Worm (Caenorhabditis elegans): ENCODE results near the gene F53A9.8.

The F53A9.8 gene

ce11 chrX:8718856-8719255, at the start of gene F53A9.8:
Gene F53A9.8, minus strand, starts transcription at chrX:8718904.
- TF ChIP-seq elt-2 (tag; optimal IDR thresholded peaks at IDR 0.05) (no peak), C38D4.7 (GFP tag; optimal IDR thresholded peaks at IDR 0.05) (no peak), zip-5 (tag; optimal IDR thresholded peaks at IDR 0.05) (no peak), ceh-45 (GFP tag; IDR thresholded peaks at IDR 0.05) (no peak), nfya-1 (tag; optimal IDR thresholded peaks at IDR 0.05) (no peak), mec-3 (tag; optimal IDR thresholded peaks at IDR 0.05; ENCODE audit: borderline replicate concordance) (no peak), tbx-7 (tag; optimal IDR thresholded peaks at IDR 0.05) (no peak), hlh-30 (tag; optimal IDR thresholded peaks at IDR 0.05; ENCODE audit: insufficient read depth) (no peak), ceh-34 (tag; optimal IDR thresholded peaks at IDR 0.05) (no peak), ceh-6 (GFP tag; optimal IDR thresholded peaks at IDR 0.05) (no peak)

ce11 chrX:8764044-8764443, 45.3 kb upstream of the F53A9.8 start:
- TF ChIP-seq ceh-6 (GFP tag; optimal IDR thresholded peaks at IDR 0.05) (no peak), lin-11 (tag; optimal IDR thresholded peaks at IDR 0.05) (no peak), C38D4.7 (GFP tag; optimal IDR thresholded peaks at IDR 0.05) (no peak), pros-1 (tag; optimal IDR thresholded peaks at IDR 0.05) (no peak), rnt-1 (tag; optimal IDR thresholded peaks at IDR 0.05) (no peak), odd-2 (tag; optimal IDR thresholded peaks at IDR 0.05) (no peak), ref-2 (tag; optimal IDR thresholded peaks at IDR 0.05) (no peak), pax-1 (tag; optimal IDR thresholded peaks at IDR 0.05) (no peak), tbx-7 (tag; optimal IDR thresholded peaks at IDR 0.05) (no peak), ceh-30 (tag; optimal IDR thresholded peaks at IDR 0.05) (no peak), ahr-1 (tag; optimal IDR thresholded peaks at IDR 0.05) (no peak), ceh-34 (tag; optimal IDR thresholded peaks at IDR 0.05) (no peak), unc-86 (tag; optimal IDR thresholded peaks at IDR 0.05) (no peak), ceh-18 (tag; optimal IDR thresholded peaks at IDR 0.05) (no peak), K09A11.1 (tag; optimal IDR thresholded peaks at IDR 0.05; ENCODE audit: insufficient read depth) (no peak), tbx-2 (tag; optimal IDR thresholded peaks at IDR 0.05) (no peak), pqm-1 (tag; optimal IDR thresholded peaks at IDR 0.05) (no peak), fkh-10 (GFP tag; optimal IDR thresholded peaks at IDR 0.05) (no peak)

- no peak for TF ChIP-seq ceh-9 (tag; optimal IDR thresholded peaks at IDR 0.05)
- no peak for TF ChIP-seq lim-6 (tag; optimal IDR thresholded peaks at IDR 0.05)
Observed at ce11 chrX:8763607-8764006, 44.9 kb upstream of the F53A9.8 start, which contains the start of gene zig-12. Gene zig-12, plus strand, starts transcription at chrX:8763907.

ce11 chrX:8762927-8763326, 44.2 kb upstream of the F53A9.8 start:
- TF ChIP-seq unc-55 (GFP tag; optimal IDR thresholded peaks at IDR 0.05) (peak; percentile 9), ceh-18 (tag; optimal IDR thresholded peaks at IDR 0.05) (peak; percentile 58), ceh-48 (tag; optimal IDR thresholded peaks at IDR 0.05) (no peak), ceh-45 (GFP tag; IDR thresholded peaks at IDR 0.05) (no peak), rnt-1 (tag; optimal IDR thresholded peaks at IDR 0.05) (peak; percentile 8)

ce11 chrX:8761497-8761896, 42.8 kb upstream of the F53A9.8 start, which contains the start of gene M02D8.5:
Gene M02D8.5, minus strand, starts transcription at chrX:8761597.
- TF ChIP-seq ceh-6 (GFP tag; optimal IDR thresholded peaks at IDR 0.05) (no peak), ama-1 (optimal IDR thresholded peaks at IDR 0.05) (no peak), K02D7.2 (tag; optimal IDR thresholded peaks at IDR 0.05) (no peak), C08G9.2 (tag; optimal IDR thresholded peaks at IDR 0.05) (no peak), fkh-10 (GFP tag; optimal IDR thresholded peaks at IDR 0.05) (no peak), pax-1 (tag; optimal IDR thresholded peaks at IDR 0.05) (no peak), mec-3 (tag; optimal IDR thresholded peaks at IDR 0.05; ENCODE audit: borderline replicate concordance) (no peak), ceh-2 (tag; optimal IDR thresholded peaks at IDR 0.05) (no peak), zip-5 (tag; optimal IDR thresholded peaks at IDR 0.05) (no peak), hlh-6 (tag; optimal IDR thresholded peaks at IDR 0.05) (no peak), nhr-11 (tag; optimal IDR thresholded peaks at IDR 0.05) (no peak), pros-1 (tag; optimal IDR thresholded peaks at IDR 0.05) (no peak), ets-4 (tag; optimal IDR thresholded peaks at IDR 0.05) (no peak)

All from whole organism, late embryonic.